Worm (Caenorhabditis elegans): ENCODE results near the gene aakg-1.
A peak's percentile ranks its signal among the peaks of the same experiment; 100 is the strongest.

The aakg-1 gene

ce11 chrIII:12517674-12518073 is 57.5 kb downstream of the aakg-1 start:
- TF ChIP-seq unc-62 (GFP tag; optimal IDR thresholded peaks at IDR 0.05): no peak
- no peak for TF ChIP-seq dpl-1 (GFP tag; optimal IDR thresholded peaks at IDR 0.05)
- TF ChIP-seq nhr-77 (tag; optimal IDR thresholded peaks at IDR 0.05): no peak
- TF ChIP-seq C16A3.4 (tag; optimal IDR thresholded peaks at IDR 0.05): no peak
- no peak for TF ChIP-seq F16B12.6 (tag; optimal IDR thresholded peaks at IDR 0.05)
- TF ChIP-seq unc-98 (GFP tag; IDR thresholded peaks at IDR 0.05): no peak
- TF ChIP-seq fkh-8 (tag; optimal IDR thresholded peaks at IDR 0.05): no peak
- no peak for TF ChIP-seq nhr-85 (tag)
- no peak for TF ChIP-seq rnt-1 (tag; optimal IDR thresholded peaks at IDR 0.05)
- no peak for TF ChIP-seq Y116A8C.19 (tag; optimal IDR thresholded peaks at IDR 0.05; ENCODE audit: borderline replicate concordance)
- no peak for TF ChIP-seq pqm-1 (tag; optimal IDR thresholded peaks at IDR 0.05)
- no peak for TF ChIP-seq isw-1 (GFP tag; IDR thresholded peaks at IDR 0.05)

- TF ChIP-seq dpl-1 (GFP tag; optimal IDR thresholded peaks at IDR 0.05) (no peak), zag-1 (tag; optimal IDR thresholded peaks at IDR 0.05) (no peak), ztf-11 (tag; optimal IDR thresholded peaks at IDR 0.05) (no peak), aly-2 (tag; optimal IDR thresholded peaks at IDR 0.05) (no peak), C04F5.9 (tag; optimal IDR thresholded peaks at IDR 0.05) (no peak), elt-2 (tag; optimal IDR thresholded peaks at IDR 0.05) (no peak), vab-15 (tag; optimal IDR thresholded peaks at IDR 0.05) (no peak), elt-3 (tag; optimal IDR thresholded peaks at IDR 0.05) (no peak), unc-98 (GFP tag; IDR thresholded peaks at IDR 0.05) (no peak), mdl-1 (tag; optimal IDR thresholded peaks at IDR 0.05) (no peak), mef-2 (tag; optimal IDR thresholded peaks at IDR 0.05) (no peak), sox-4 (tag; optimal IDR thresholded peaks at IDR 0.05) (no peak), jun-1 (tag; optimal IDR thresholded peaks at IDR 0.05) (no peak), lin-13 (GFP tag; optimal IDR thresholded peaks at IDR 0.05) (no peak), rnt-1 (tag; optimal IDR thresholded peaks at IDR 0.05) (no peak), ceh-8 (GFP tag; optimal IDR thresholded peaks at IDR 0.05) (no peak), C34B4.2 (tag; optimal IDR thresholded peaks at IDR 0.05) (no peak)
Measured at ce11 chrIII:12510505-12510904, 64.7 kb downstream of the aakg-1 start.

ce11 chrIII:12499245-12499644 is 76.0 kb downstream of the aakg-1 start, which contains the start of gene sql-1:
TSS of gene sql-1 (plus strand) at chrIII:12499557.
- no peak for TF ChIP-seq hlh-4 (tag; optimal IDR thresholded peaks at IDR 0.05)
- TF ChIP-seq egl-13 (tag; optimal IDR thresholded peaks at IDR 0.05): no peak
- TF ChIP-seq fos-1 (tag; optimal IDR thresholded peaks at IDR 0.05): no peak
- no peak for TF ChIP-seq lin-14 (GFP tag; optimal IDR thresholded peaks at IDR 0.05)
- no peak for TF ChIP-seq pag-3 (tag; optimal IDR thresholded peaks at IDR 0.05; ENCODE audit: borderline replicate concordance, insufficient read depth)
- peak; percentile 25 to 35 for TF ChIP-seq lin-35 (GFP tag; optimal IDR thresholded peaks at IDR 0.05)
- TF ChIP-seq nhr-90 (tag; optimal IDR thresholded peaks at IDR 0.05; ENCODE audit: poor library complexity): no peak
- TF ChIP-seq zag-1 (tag; optimal IDR thresholded peaks at IDR 0.05): no peak
- peak; percentile 5 for TF ChIP-seq dsc-1 (tag; optimal IDR thresholded peaks at IDR 0.05)
- TF ChIP-seq nhr-85 (tag): no peak
- peak; percentile 33 to 44 for TF ChIP-seq efl-1 (optimal IDR thresholded peaks at IDR 0.05)
- TF ChIP-seq efl-1 (GFP tag; optimal IDR thresholded peaks at IDR 0.05 in 1 of 2): peak; percentile 46 to 79
- peak in 1 of 3 experiments; percentile 58 for TF ChIP-seq dpl-1 (GFP tag; optimal IDR thresholded peaks at IDR 0.05)
- TF ChIP-seq sox-4 (tag; optimal IDR thresholded peaks at IDR 0.05): no peak
- peak; percentile 7 for TF ChIP-seq unc-130 (tag; optimal IDR thresholded peaks at IDR 0.05)
- TF ChIP-seq blmp-1 (tag; optimal IDR thresholded peaks at IDR 0.05): peak; percentile 56
- TF ChIP-seq snpc-4 (tag; optimal IDR thresholded peaks at IDR 0.05): no peak
- no peak for TF ChIP-seq nhr-84 (tag; optimal IDR thresholded peaks at IDR 0.05)
- TF ChIP-seq lir-3 (tag; optimal IDR thresholded peaks at IDR 0.05; ENCODE audit: poor library complexity): no peak
- TF ChIP-seq lsy-2 (tag; optimal IDR thresholded peaks at IDR 0.05): peak; percentile 19 to 47
- peak; percentile 59 for TF ChIP-seq mep-1 (tag; optimal IDR thresholded peaks at IDR 0.05)
- no peak for TF ChIP-seq swsn-7 (tag; optimal IDR thresholded peaks at IDR 0.05)
- TF ChIP-seq F16B12.6 (tag; optimal IDR thresholded peaks at IDR 0.05): peak; percentile 79

Measured in whole organism, L1 larva.